Worm (Caenorhabditis elegans) whole organism, young adult: Measurements from ENCODE around the gene C33G3.4.
A peak's percentile ranks its signal among the peaks of the same experiment; 100 is the strongest.

Experiments
- F39B2.1 ChIP-seq: fragments of 200-800 bp; sonication (Bioruptor generic); IDR thresholded peaks from 2 replicates; pipeline ENCODE4 v1.3.6; 2022; ENCODE audit warnings: missing genetic modification reagents, missing genetic modification characterization, missing compliant biosample characterization
- F49E8.2 ChIP-seq: sonication (generic microtip); optimal IDR thresholded peaks from 3 replicates; lab custom pipeline; 2017; ENCODE audit warnings: missing genetic modification characterization, mild to moderate bottlenecking, missing compliant biosample characterization, antibody characterized with exemption, moderate library complexity; ENCODE audit not compliant: insufficient read depth
- F52B5.7 ChIP-seq: sonication (generic microtip); optimal IDR thresholded peaks from 2 replicates; lab custom pipeline; 2016; ENCODE audit warnings: mild to moderate bottlenecking, missing genetic modification characterization, missing compliant biosample characterization
- K11D2.4 ChIP-seq: fragments of 200-800 bp; sonication (Bioruptor generic); IDR thresholded peaks from 2 replicates; pipeline ENCODE4 v1.3.6; 2022; ENCODE audit warnings: missing genetic modification reagents, missing genetic modification characterization, missing compliant biosample characterization
- T26A5.8 ChIP-seq: sonication (generic microtip); optimal IDR thresholded peaks from 2 replicates; lab custom pipeline; 2016; ENCODE audit warnings: missing genetic modification characterization, missing compliant biosample characterization
- Y53F4B.3 ChIP-seq: fragments of 200-800 bp; sonication (Bioruptor generic); IDR thresholded peaks from 2 replicates; pipeline ENCODE4 v1.3.6; 2022; ENCODE audit warnings: missing genetic modification reagents, missing genetic modification characterization, missing compliant biosample characterization
- Y56A3A.18 ChIP-seq: fragments of 200-800 bp; sonication (Bioruptor generic); IDR thresholded peaks from 2 replicates; pipeline ENCODE4 v1.3.6; 2022; ENCODE audit warnings: missing genetic modification reagents, missing genetic modification characterization, missing compliant biosample characterization
- ZK185.1 ChIP-seq: sonication (generic microtip); optimal IDR thresholded peaks from 2 replicates; lab custom pipeline; 2016; ENCODE audit warnings: mild to moderate bottlenecking, missing genetic modification characterization, missing compliant biosample characterization; ENCODE audit not compliant: poor library complexity, severe bottlenecking
- akir-1 ChIP-seq: fragments of 200-800 bp; sonication (Bioruptor generic); optimal IDR thresholded peaks from 2 replicates; lab custom pipeline; 2018; ENCODE audit warnings: mild to moderate bottlenecking, missing genetic modification characterization, moderate library complexity, missing compliant biosample characterization
- attf-5 ChIP-seq: fragments of 200-800 bp; sonication (Bioruptor generic); optimal IDR thresholded peaks from 2 replicates; lab custom pipeline; 2018; ENCODE audit warnings: mild to moderate bottlenecking, missing genetic modification characterization, missing compliant biosample characterization
- attf-6 ChIP-seq: fragments of 200-800 bp; sonication (Bioruptor generic); IDR thresholded peaks from 2 replicates; pipeline ENCODE4 v1.3.6; 2022; ENCODE audit warnings: missing genetic modification reagents, missing genetic modification characterization, missing compliant biosample characterization
- ceh-100 ChIP-seq: fragments of 200-800 bp; sonication (Bioruptor generic); IDR thresholded peaks from 2 replicates; pipeline ENCODE4 v1.3.6; 2022; ENCODE audit warnings: missing genetic modification reagents, missing genetic modification characterization, missing compliant biosample characterization
- ceh-27 ChIP-seq: fragments of 200-800 bp; sonication (Bioruptor generic); optimal IDR thresholded peaks from 2 replicates; lab custom pipeline; 2018; ENCODE audit warnings: mild to moderate bottlenecking, missing genetic modification characterization, moderate library complexity, missing compliant biosample characterization
- ceh-91 ChIP-seq: fragments of 200-800 bp; sonication (Bioruptor generic); IDR thresholded peaks from 2 replicates; pipeline ENCODE4 v1.3.6; 2022; ENCODE audit warnings: missing genetic modification reagents, missing genetic modification characterization, missing compliant biosample characterization
- chd-7 ChIP-seq: sonication (generic microtip); optimal IDR thresholded peaks from 2 replicates; lab custom pipeline; 2016; ENCODE audit warnings: mild to moderate bottlenecking, missing genetic modification characterization, moderate library complexity, missing compliant biosample characterization
- ekl-4 ChIP-seq: fragments of 200-800 bp; sonication (Bioruptor generic); IDR thresholded peaks from 2 replicates; pipeline ENCODE4 v1.3.6; 2022; ENCODE audit warnings: missing genetic modification reagents, missing genetic modification characterization, missing compliant biosample characterization
- hlh-12 ChIP-seq: sonication (generic microtip); optimal IDR thresholded peaks from 2 replicates; lab custom pipeline; 2016; ENCODE audit warnings: missing genetic modification characterization, missing compliant biosample characterization
- hmg-1.2 ChIP-seq: fragments of 200-800 bp; sonication (Bioruptor generic); IDR thresholded peaks from 2 replicates; pipeline ENCODE4 v1.3.6; 2022; ENCODE audit warnings: missing genetic modification reagents, missing genetic modification characterization, missing compliant biosample characterization
- hsf-1 ChIP-seq: fragments of 200-800 bp; sonication (Bioruptor generic); IDR thresholded peaks from 2 replicates; pipeline ENCODE4 v1.3.6; 2022; ENCODE audit warnings: missing genetic modification reagents, missing genetic modification characterization, missing compliant biosample characterization
- lag-1 ChIP-seq: fragments of 200-800 bp; sonication (Bioruptor generic); IDR thresholded peaks from 2 replicates; pipeline ENCODE4 v1.3.6; 2022; ENCODE audit warnings: missing genetic modification reagents, missing genetic modification characterization, missing compliant biosample characterization
- let-607 ChIP-seq, 2 experiments: fragments of 200-800 bp in 1 of 2; sonication (Bioruptor generic) in 1 of 2; sonication (generic microtip) in 1 of 2; optimal IDR thresholded peaks; 2 replicates each; lab custom pipeline; 2016 to 2018; ENCODE audit warnings: mild to moderate bottlenecking in 2 of 2, missing compliant biosample characterization in 2 of 2, missing genetic modification characterization in 2 of 2, moderate library complexity in 2 of 2, missing genotype in 1 of 2
- lsl-1 ChIP-seq: fragments of 200-800 bp; sonication (Bioruptor generic); optimal IDR thresholded peaks from 2 replicates; lab custom pipeline; 2018; ENCODE audit warnings: mild to moderate bottlenecking, missing genetic modification characterization, moderate library complexity, missing compliant biosample characterization
- madf-10 ChIP-seq: sonication (generic microtip); optimal IDR thresholded peaks from 2 replicates; lab custom pipeline; 2016; ENCODE audit warnings: mild to moderate bottlenecking, missing genetic modification characterization, missing compliant biosample characterization
- mcd-1 ChIP-seq: fragments of 200-800 bp; sonication (Bioruptor generic); IDR thresholded peaks from 2 replicates; pipeline ENCODE4 v1.3.6; 2022; ENCODE audit warnings: missing genetic modification reagents, missing genetic modification characterization, missing compliant biosample characterization
- nhr-27 ChIP-seq: fragments of 200-800 bp; sonication (Bioruptor generic); optimal IDR thresholded peaks from 2 replicates; lab custom pipeline; 2018; ENCODE audit warnings: mild to moderate bottlenecking, missing genetic modification characterization, moderate library complexity, missing compliant biosample characterization
- rpc-1 ChIP-seq, 2 experiments: fragments of 150-350 bp in 1 of 2; sonication (generic microtip) in 1 of 2; optimal IDR thresholded peaks; 2 replicates each; lab custom pipeline; 2014 to 2018; ENCODE audit warnings: missing biosample characterization in 1 of 2, missing genetic modification characterization in 1 of 2, missing genetic modification reagents in 1 of 2, missing genotype in 1 of 2
- sdz-38 ChIP-seq: sonication (generic microtip); optimal IDR thresholded peaks from 2 replicates; lab custom pipeline; 2016; ENCODE audit warnings: missing genotype, missing genetic modification characterization, missing compliant biosample characterization
- sea-2 ChIP-seq: fragments of 200-800 bp; sonication (Bioruptor generic); IDR thresholded peaks from 2 replicates; pipeline ENCODE4 v1.3.6; 2022; ENCODE audit warnings: missing genetic modification characterization, missing compliant biosample characterization
- snpc-1.1 ChIP-seq: sonication (generic microtip); optimal IDR thresholded peaks from 2 replicates; lab custom pipeline; 2017; ENCODE audit warnings: missing genetic modification characterization, mild to moderate bottlenecking, missing compliant biosample characterization, antibody characterized with exemption, moderate library complexity, missing genotype, missing genetic modification reagents; ENCODE audit not compliant: insufficient read depth
- sptf-2 ChIP-seq: fragments of 200-800 bp; sonication (Bioruptor generic); optimal IDR thresholded peaks from 2 replicates; lab custom pipeline; 2018; ENCODE audit warnings: mild to moderate bottlenecking, missing genetic modification characterization, missing compliant biosample characterization
- tlf-1 ChIP-seq: fragments of 200-800 bp; sonication (Bioruptor generic); optimal IDR thresholded peaks from 2 replicates; lab custom pipeline; 2018; ENCODE audit warnings: mild to moderate bottlenecking, missing genetic modification characterization, missing compliant biosample characterization
- unc-130 ChIP-seq: sonication (generic microtip); optimal IDR thresholded peaks from 2 replicates; lab custom pipeline; 2016; ENCODE audit warnings: missing genetic modification reagents, missing genetic modification characterization, missing compliant biosample characterization
- zfh-2 ChIP-seq: fragments of 200-800 bp; sonication (Bioruptor generic); conservative IDR thresholded peaks from 2 replicates; pipeline ENCODE4 v1.3.6; 2022; ENCODE audit warnings: missing genetic modification reagents, missing genetic modification characterization, missing compliant biosample characterization
- ztf-22 ChIP-seq: fragments of 200-800 bp; sonication (Bioruptor generic); optimal IDR thresholded peaks from 2 replicates; lab custom pipeline; 2018; ENCODE audit warnings: mild to moderate bottlenecking, missing genetic modification characterization, moderate library complexity, missing compliant biosample characterization
- ztf-25 ChIP-seq: fragments of 200-800 bp; sonication (Bioruptor generic); IDR thresholded peaks from 2 replicates; pipeline ENCODE4 v1.3.6; 2022; ENCODE audit warnings: missing genetic modification reagents, missing genetic modification characterization, missing compliant biosample characterization
- ztf-26 ChIP-seq: sonication (generic microtip); optimal IDR thresholded peaks from 2 replicates; lab custom pipeline; 2017; ENCODE audit warnings: missing genetic modification characterization, missing compliant biosample characterization
- ztf-3 ChIP-seq: fragments of 200-800 bp; sonication (Bioruptor generic); optimal IDR thresholded peaks from 2 replicates; lab custom pipeline; 2018; ENCODE audit warnings: mild to moderate bottlenecking, missing genetic modification characterization, missing compliant biosample characterization

The C33G3.4 gene

ce11 chrX:14049235-14049634, 21.7 kb upstream of the C33G3.4 start, which contains the start of gene dyc-1:
TSS of gene dyc-1 (plus strand) at chrX:14049535.
- TF ChIP-seq lsl-1 (no peak), snpc-1.1 (no peak), ztf-22 (GFP tag; lab: Kevin White, UChicago) (no peak), ceh-91 (GFP tag; lab: Robert Waterston, UW) (no peak), hmg-1.2 (GFP tag; lab: Robert Waterston, UW) (no peak), madf-10 (tag; lab: Kevin White, UChicago) (no peak), akir-1 (GFP tag; lab: Kevin White, UChicago) (no peak), ztf-26 (tag; lab: Kevin White, UChicago) (no peak), ceh-27 (GFP tag; lab: Kevin White, UChicago) (no peak), chd-7 (tag; lab: Kevin White, UChicago) (no peak), F49E8.2 (tag; lab: Kevin White, UChicago) (no peak), Y53F4B.3 (GFP tag; lab: Robert Waterston, UW) (no peak), ceh-100 (GFP tag; lab: Robert Waterston, UW) (no peak), hlh-12 (tag; lab: Kevin White, UChicago) (no peak), ekl-4 (GFP tag; lab: Robert Waterston, UW) (no peak)

- no peak for TF ChIP-seq Y53F4B.3 (GFP tag; lab: Robert Waterston, UW)
- no peak for TF ChIP-seq attf-6 (GFP tag; lab: Robert Waterston, UW)
- TF ChIP-seq F39B2.1 (GFP tag; lab: Robert Waterston, UW), result no peak
- TF ChIP-seq ztf-3 (GFP tag; lab: Kevin White, UChicago), result no peak
- TF ChIP-seq attf-5, result no peak
- TF ChIP-seq K11D2.4 (GFP tag; lab: Robert Waterston, UW), result no peak
- TF ChIP-seq Y56A3A.18 (GFP tag; lab: Robert Waterston, UW), result no peak
- TF ChIP-seq ztf-26 (tag; lab: Kevin White, UChicago), result no peak
- no peak for TF ChIP-seq sea-2 (GFP tag; lab: Robert Waterston, UW)
- TF ChIP-seq F52B5.7, result no peak
- no peak for TF ChIP-seq let-607 (tag; optimal IDR thresholded peaks at IDR 0.05; lab: Kevin White, UChicago)
- no peak for TF ChIP-seq ztf-25
- TF ChIP-seq nhr-27 (tag; lab: Kevin White, UChicago), result no peak
- TF ChIP-seq T26A5.8 (tag; lab: Kevin White, UChicago), result no peak
- no peak for TF ChIP-seq hsf-1 (GFP tag; lab: Robert Waterston, UW)
- no peak for TF ChIP-seq sdz-38 (tag; lab: Kevin White, UChicago)
- no peak for TF ChIP-seq mcd-1
Measured at ce11 chrX:14053754-14054153, 17.2 kb upstream of the C33G3.4 start.

- TF ChIP-seq ceh-27 (GFP tag; lab: Kevin White, UChicago), result no peak
- peak; percentile 41; the same call in 1 of the 2 replicates for TF ChIP-seq zfh-2
Measured at ce11 chrX:14054799-14055198, 16.2 kb upstream of the C33G3.4 start.

- no peak for TF ChIP-seq let-607 (tag; optimal IDR thresholded peaks at IDR 0.05; lab: Kevin White, UChicago)
- TF ChIP-seq Y53F4B.3 (GFP tag; lab: Robert Waterston, UW), result no peak
- TF ChIP-seq ZK185.1, result no peak
- no peak for TF ChIP-seq sptf-2 (GFP tag; lab: Kevin White, UChicago)
- no peak for TF ChIP-seq unc-130
- no peak for TF ChIP-seq attf-5
- TF ChIP-seq K11D2.4 (GFP tag; lab: Robert Waterston, UW), result no peak
- TF ChIP-seq rpc-1 (optimal IDR thresholded peaks at IDR 0.05; lab: Kevin White, UChicago), result no peak
- no peak for TF ChIP-seq rpc-1 (tag; optimal IDR thresholded peaks at IDR 0.05; lab: Kevin White, UChicago)
- no peak for TF ChIP-seq tlf-1 (GFP tag; lab: Kevin White, UChicago)
- TF ChIP-seq sea-2 (GFP tag; lab: Robert Waterston, UW), result no peak
- TF ChIP-seq lag-1 (GFP tag; lab: Robert Waterston, UW), result no peak
- TF ChIP-seq, all 124 proteins: peak for 0
Measured at ce11 chrX:14055715-14056114, 15.2 kb upstream of the C33G3.4 start.
